Fruit fly (Drosophila melanogaster) whole organism, pupa: ENCODE measurements around the gene CG11679.

ENCODE experiments used
- CG14655 ChIP-seq: fragments of 200-800 bp; sonication (Bioruptor generic); optimal IDR thresholded peaks from 3 replicates; lab custom pipeline; 2017; ENCODE audit warnings: mild to moderate bottlenecking, missing biosample characterization, missing genetic modification reagents, missing genetic modification characterization
- CG9948 ChIP-seq: fragments of 200-800 bp; sonication (Bioruptor generic); optimal IDR thresholded peaks from 2 replicates; lab custom pipeline; 2018; ENCODE audit warnings: missing biosample characterization, mild to moderate bottlenecking, missing genetic modification characterization, moderate library complexity
- D1 ChIP-seq: fragments of 200-800 bp; sonication (Bioruptor generic); optimal IDR thresholded peaks from 2 replicates; lab custom pipeline; 2018; ENCODE audit warnings: missing biosample characterization, mild to moderate bottlenecking, missing genetic modification characterization, moderate library complexity
- EcR ChIP-seq: fragments of 200-800 bp; sonication (Bioruptor generic); optimal IDR thresholded peaks from 3 replicates; lab custom pipeline; 2019; ENCODE audit warnings: missing biosample characterization, missing genetic modification characterization, mild to moderate bottlenecking, moderate library complexity, missing genetic modification reagents
- gl ChIP-seq: fragments of 200-800 bp; sonication (Bioruptor generic); optimal IDR thresholded peaks from 2 replicates; lab custom pipeline; 2018; ENCODE audit warnings: missing biosample characterization, mild to moderate bottlenecking, missing genetic modification characterization

dm6 chrX:15710751-15711179 is 28.0 kb downstream of the CG11679 start:
- TF ChIP-seq CG9948 (no peak), CG14655 (no peak), EcR (GFP tag; lab: Kevin White, UChicago) (no peak), D1 (tag; lab: Kevin White, UChicago) (no peak), gl (tag; lab: Kevin White, UChicago) (no peak)
